Worm (Caenorhabditis elegans): ENCODE measurements around the gene F56B3.6.

ce11 chrIV:768312-768711 is 19.5 kb upstream of the F56B3.6 start, which contains the start of gene F56B3.2:
- TF ChIP-seq him-1 (tag; optimal IDR thresholded peaks at IDR 0.05) = no peak
- no peak for TF ChIP-seq W03F9.2 (tag; optimal IDR thresholded peaks at IDR 0.05)
- TF ChIP-seq dao-5 (tag; optimal IDR thresholded peaks at IDR 0.05) = no peak

Measured in whole organism, L4/young adult.